Fruit fly (Drosophila melanogaster) whole organism, embryonic: ENCODE results near the gene CG34462.

Experiments used
- ATbp ChIP-seq: fragments of 200-800 bp; sonication (Bioruptor generic); optimal IDR thresholded peaks from 2 replicates; lab custom pipeline; 2017; ENCODE audit warnings: missing biosample characterization, mild to moderate bottlenecking, missing genetic modification characterization, missing genetic modification reagents
- Atf3 ChIP-seq: fragments of 200-800 bp; sonication (Bioruptor generic); optimal IDR thresholded peaks from 3 replicates; lab custom pipeline; 2016; ENCODE audit warnings: missing biosample characterization, missing genetic modification characterization
- CG10267 ChIP-seq: fragments of 200-800 bp; sonication (Bioruptor generic); optimal IDR thresholded peaks from 2 replicates; lab custom pipeline; 2018; ENCODE audit warnings: missing biosample characterization, mild to moderate bottlenecking, missing genetic modification characterization, moderate library complexity
- CG10366 ChIP-seq: fragments of 200-800 bp; sonication (Bioruptor generic); IDR thresholded peaks from 2 replicates; pipeline ENCODE4 v1.3.6; 2022; ENCODE audit warnings: missing biosample characterization, missing genetic modification characterization
- CG10654 ChIP-seq: fragments of 200-800 bp; sonication (Bioruptor generic); optimal IDR thresholded peaks from 2 replicates; lab custom pipeline; 2016; ENCODE audit warnings: missing biosample characterization, missing genetic modification characterization
- CG10959 ChIP-seq: fragments of 200-800 bp; sonication (Bioruptor generic); IDR thresholded peaks from 2 replicates; pipeline ENCODE4 v1.3.6; 2022; ENCODE audit warnings: missing biosample characterization, missing genetic modification characterization
- CG11695 ChIP-seq: fragments of 200-800 bp; sonication (Bioruptor generic); IDR thresholded peaks from 3 replicates; pipeline ENCODE4 v1.3.6; 2022; ENCODE audit warnings: missing biosample characterization, missing genetic modification characterization
- CG14667 ChIP-seq: fragments of 200-800 bp; sonication (Bioruptor generic); IDR thresholded peaks from 2 replicates; pipeline ENCODE4 v1.3.6; 2022; ENCODE audit warnings: missing biosample characterization, missing genetic modification characterization
- CG15011 ChIP-seq: fragments of 200-800 bp; sonication (Bioruptor generic); optimal IDR thresholded peaks from 3 replicates; lab custom pipeline; 2018; ENCODE audit warnings: missing biosample characterization, mild to moderate bottlenecking, missing genetic modification characterization
- CG15514 ChIP-seq: fragments of 200-800 bp; sonication (Bioruptor generic); optimal IDR thresholded peaks from 3 replicates; lab custom pipeline; 2017; ENCODE audit warnings: missing biosample characterization, missing genetic modification characterization, mild to moderate bottlenecking, moderate library complexity, missing genetic modification reagents
- CG15696 ChIP-seq: fragments of 200-800 bp; sonication (Bioruptor generic); optimal IDR thresholded peaks from 2 replicates; lab custom pipeline; 2019; ENCODE audit warnings: missing biosample characterization, mild to moderate bottlenecking, missing genetic modification characterization, moderate library complexity
- CG17385 ChIP-seq: fragments of 200-800 bp; sonication (Bioruptor generic); optimal IDR thresholded peaks from 3 replicates; lab custom pipeline; 2018; ENCODE audit warnings: missing biosample characterization, mild to moderate bottlenecking, missing genetic modification characterization
- CG17912 ChIP-seq: fragments of 200-800 bp; sonication (Bioruptor generic); optimal IDR thresholded peaks from 2 replicates; lab custom pipeline; 2018; ENCODE audit warnings: missing biosample characterization, mild to moderate bottlenecking, missing genetic modification characterization
- CG18011 ChIP-seq: fragments of 200-800 bp; sonication (Bioruptor generic); optimal IDR thresholded peaks from 2 replicates; lab custom pipeline; 2017; ENCODE audit warnings: missing biosample characterization, missing genetic modification characterization, mild to moderate bottlenecking, moderate library complexity, missing genotype
- CG2116 ChIP-seq: fragments of 200-800 bp; sonication (Bioruptor generic); optimal IDR thresholded peaks from 3 replicates; lab custom pipeline; 2018; ENCODE audit warnings: missing biosample characterization, mild to moderate bottlenecking, missing genetic modification characterization
- CG2202 ChIP-seq: fragments of 200-800 bp; sonication (Bioruptor generic); optimal IDR thresholded peaks from 2 replicates; lab custom pipeline; 2018; ENCODE audit warnings: missing biosample characterization, mild to moderate bottlenecking, missing genetic modification characterization
- CG3726 ChIP-seq: fragments of 200-800 bp; sonication (Bioruptor generic); IDR thresholded peaks from 3 replicates; pipeline ENCODE4, ENCODE4 v1.3.6; 2022; ENCODE audit warnings: missing biosample characterization, missing genetic modification characterization
- CG42726 ChIP-seq: fragments of 200-800 bp; sonication (Bioruptor generic); IDR thresholded peaks from 2 replicates; pipeline ENCODE4 v1.3.6; 2022; ENCODE audit warnings: missing biosample characterization, missing genetic modification characterization; ENCODE audit not compliant: partially characterized antibody
- CG5180 ChIP-seq: fragments of 200-800 bp; sonication (Bioruptor generic); optimal IDR thresholded peaks from 3 replicates; lab custom pipeline; 2017; ENCODE audit warnings: missing biosample characterization, missing genetic modification characterization, mild to moderate bottlenecking, moderate library complexity, missing genetic modification reagents
- CG6254 ChIP-seq: fragments of 200-800 bp; sonication (Bioruptor generic); optimal IDR thresholded peaks from 3 replicates; lab custom pipeline; 2017; ENCODE audit warnings: mild to moderate bottlenecking, missing biosample characterization, missing genetic modification reagents, missing genetic modification characterization
- CG6791 ChIP-seq: fragments of 200-800 bp; sonication (Bioruptor generic); IDR thresholded peaks from 3 replicates; pipeline ENCODE4 v1.3.6; 2022; ENCODE audit warnings: missing biosample characterization, missing genetic modification characterization; ENCODE audit not compliant: partially characterized antibody
- CG6813 ChIP-seq: fragments of 200-800 bp; sonication (Bioruptor generic); optimal IDR thresholded peaks from 2 replicates; lab custom pipeline; 2017; ENCODE audit warnings: missing biosample characterization, missing genetic modification characterization, mild to moderate bottlenecking, moderate library complexity, missing genetic modification reagents
- CG8281 ChIP-seq: fragments of 200-800 bp; sonication (Bioruptor generic); optimal IDR thresholded peaks from 2 replicates; lab custom pipeline; 2018; ENCODE audit warnings: missing biosample characterization, mild to moderate bottlenecking, missing genetic modification characterization, moderate library complexity
- CG8359 ChIP-seq: fragments of 200-800 bp; sonication (Bioruptor generic); optimal IDR thresholded peaks from 2 replicates; lab custom pipeline; 2017; ENCODE audit warnings: missing biosample characterization, mild to moderate bottlenecking, missing genetic modification characterization, borderline replicate concordance
- CG8924 ChIP-seq: fragments of 200-800 bp; optimal IDR thresholded peaks from 3 replicates; lab custom pipeline; 2019; ENCODE audit warnings: missing biosample characterization, mild to moderate bottlenecking, missing genetic modification characterization, moderate library complexity
- CG9437 ChIP-seq: fragments of 200-800 bp; sonication (Bioruptor generic); optimal IDR thresholded peaks from 2 replicates; lab custom pipeline; 2018; ENCODE audit warnings: missing biosample characterization, mild to moderate bottlenecking, missing genetic modification characterization
- CG9797 ChIP-seq: fragments of 200-800 bp; sonication (Bioruptor generic); optimal IDR thresholded peaks from 3 replicates; lab custom pipeline; 2018; ENCODE audit warnings: missing biosample characterization, mild to moderate bottlenecking, missing genetic modification characterization
- Dip3 ChIP-seq: fragments of 200-800 bp; sonication (Bioruptor generic); optimal IDR thresholded peaks from 3 replicates; lab custom pipeline; 2016; ENCODE audit warnings: missing biosample characterization, missing genetic modification characterization
- Dp ChIP-seq: fragments of 200-800 bp; sonication (Bioruptor generic); optimal IDR thresholded peaks from 2 replicates; lab custom pipeline; 2018; ENCODE audit warnings: missing biosample characterization, mild to moderate bottlenecking, missing genetic modification characterization, moderate library complexity
- Hr51 ChIP-seq, 2 experiments: fragments of 200-800 bp; sonication (Bioruptor generic); optimal IDR thresholded peaks; 2 replicates in 1 of 2; 3 replicates in 1 of 2; lab custom pipeline; 2016 to 2018; ENCODE audit warnings: missing biosample characterization in 2 of 2, missing genetic modification characterization in 2 of 2, mild to moderate bottlenecking in 1 of 2, moderate library complexity in 1 of 2
- Hr78 ChIP-seq, 2 experiments: fragments of 200-800 bp in 1 of 2; fragments of >200 bp in 1 of 2; sonication (Bioruptor generic) in 1 of 2; optimal IDR thresholded peaks; 2 replicates each; lab custom pipeline; 2017 to 2019; ENCODE audit warnings: missing biosample characterization in 2 of 2, missing genetic modification characterization in 2 of 2, mild to moderate bottlenecking in 1 of 2, moderate library complexity in 1 of 2
- Six4 ChIP-seq: fragments of 200-800 bp; sonication (Bioruptor generic); optimal IDR thresholded peaks from 2 replicates; lab custom pipeline; 2016; ENCODE audit warnings: missing biosample characterization, missing genetic modification characterization
- Sox102F ChIP-seq: fragments of 200-800 bp; sonication (Bioruptor generic); optimal IDR thresholded peaks from 2 replicates; lab custom pipeline; 2018; ENCODE audit warnings: missing biosample characterization, mild to moderate bottlenecking, missing genetic modification characterization, moderate library complexity
- YL-1 ChIP-seq: fragments of 200-800 bp; sonication (Bioruptor generic); optimal IDR thresholded peaks from 3 replicates; lab custom pipeline; 2017; ENCODE audit warnings: missing biosample characterization, mild to moderate bottlenecking, missing genetic modification characterization
- ash1 ChIP-seq: fragments of 200-800 bp; sonication (Bioruptor generic); optimal IDR thresholded peaks from 2 replicates; lab custom pipeline; 2018; ENCODE audit warnings: missing biosample characterization, mild to moderate bottlenecking, missing genetic modification characterization
- bowl ChIP-seq: fragments of 200-800 bp; sonication (Bioruptor generic); IDR thresholded peaks from 2 replicates; pipeline ENCODE4 v1.3.6; 2022; ENCODE audit warnings: missing biosample characterization, missing genetic modification characterization
- cas ChIP-seq: fragments of 200-800 bp; sonication (Bioruptor generic); IDR thresholded peaks from 2 replicates; pipeline ENCODE4 v1.3.6; 2022; ENCODE audit warnings: missing biosample characterization, missing genetic modification characterization
- crc ChIP-seq: fragments of 200-800 bp; sonication (Bioruptor generic); optimal IDR thresholded peaks from 2 replicates; lab custom pipeline; 2016; ENCODE audit warnings: missing biosample characterization, missing genetic modification characterization
- danr ChIP-seq: fragments of 200-800 bp; sonication (Bioruptor generic); IDR thresholded peaks from 2 replicates; pipeline ENCODE4 v1.3.6; 2022; ENCODE audit warnings: missing biosample characterization, missing genetic modification characterization
- ems ChIP-seq: fragments of 200-800 bp; sonication (Bioruptor generic); optimal IDR thresholded peaks from 3 replicates; lab custom pipeline; 2016; ENCODE audit warnings: missing biosample characterization, missing genetic modification characterization
- en ChIP-seq: fragments of 200-800 bp; sonication (Bioruptor generic); optimal IDR thresholded peaks from 2 replicates; lab custom pipeline; 2016; ENCODE audit warnings: missing biosample characterization, missing genetic modification characterization
- kni ChIP-seq: fragments of 200-800 bp; sonication (Bioruptor generic); optimal IDR thresholded peaks from 3 replicates; lab custom pipeline; 2017; ENCODE audit warnings: mild to moderate bottlenecking, missing biosample characterization, missing genetic modification reagents, missing genetic modification characterization
- pros ChIP-seq: fragments of 200-800 bp; sonication (Bioruptor generic); optimal IDR thresholded peaks from 3 replicates; lab custom pipeline; 2019; ENCODE audit warnings: missing biosample characterization, mild to moderate bottlenecking, missing genetic modification characterization, moderate library complexity
- pum ChIP-seq: fragments of 200-800 bp; sonication (Bioruptor generic); optimal IDR thresholded peaks from 2 replicates; lab custom pipeline; 2016; ENCODE audit warnings: missing biosample characterization, missing genetic modification characterization
- salm ChIP-seq: fragments of 200-800 bp; sonication (Bioruptor generic); optimal IDR thresholded peaks from 2 replicates; lab custom pipeline; 2018; ENCODE audit warnings: missing biosample characterization, mild to moderate bottlenecking, missing genetic modification characterization
- trem ChIP-seq: fragments of 200-800 bp; optimal IDR thresholded peaks from 3 replicates; lab custom pipeline; 2019; ENCODE audit warnings: missing biosample characterization, mild to moderate bottlenecking, missing genetic modification characterization, moderate library complexity
- trh ChIP-seq: fragments of 200-800 bp; sonication (Bioruptor generic); optimal IDR thresholded peaks from 2 replicates; lab custom pipeline; 2016; ENCODE audit warnings: missing biosample characterization, missing genetic modification characterization
- tup ChIP-seq: fragments of 200-800 bp; sonication (Bioruptor generic); optimal IDR thresholded peaks from 2 replicates; lab custom pipeline; 2016; ENCODE audit warnings: missing biosample characterization, mild to moderate bottlenecking, missing genetic modification characterization, moderate library complexity

Gene CG34462

DNA sequence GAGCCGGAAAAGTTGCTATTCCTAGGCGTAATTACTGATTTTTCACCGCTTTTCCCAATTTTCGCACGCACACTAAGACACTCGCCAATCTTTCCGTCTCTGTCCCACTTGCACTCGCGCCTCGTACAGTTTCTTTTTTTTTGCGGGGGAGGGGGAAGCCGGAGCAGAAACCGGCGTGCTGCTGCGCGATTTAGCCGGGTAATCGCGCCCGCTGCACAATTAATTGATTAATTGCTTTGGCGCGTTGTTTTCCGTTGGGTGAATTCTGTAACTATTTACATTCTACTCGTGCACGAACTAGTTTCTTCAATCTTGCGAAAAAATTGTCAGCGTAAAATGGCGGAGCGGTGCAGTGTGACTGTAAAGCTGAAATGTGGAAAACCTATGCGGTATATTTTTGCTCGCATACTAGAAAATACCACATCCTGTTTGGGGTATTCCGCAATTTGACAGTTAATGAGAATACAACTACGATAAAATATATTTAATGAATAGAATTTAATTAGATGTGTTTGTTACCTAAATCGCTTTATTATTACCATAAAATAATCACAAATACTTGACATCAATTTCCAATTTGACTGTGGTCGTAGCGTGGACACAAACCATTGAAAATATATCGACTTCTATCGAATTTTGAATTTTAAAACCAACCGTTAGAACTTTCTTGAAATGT is 13.1 kb upstream of the CG34462 start, which contains the start of gene Cpsf6 (continued):
- TF ChIP-seq CG15696 (tag; lab: Kevin White, UChicago) = peak; percentile 74
- peak; percentile 89 for TF ChIP-seq YL-1 (GFP tag; lab: Kevin White, UChicago)
- TF ChIP-seq CG6254 (GFP tag; lab: Kevin White, UChicago) = no peak
- no peak for TF ChIP-seq CG3726
- peak; percentile 15 for TF ChIP-seq CG8281
- TF ChIP-seq danr (GFP tag; lab: Robert Waterston, UW) = no peak
- TF ChIP-seq Dip3 (GFP tag; lab: Kevin White, UChicago) = peak; percentile 2
- peak; percentile 87 for TF ChIP-seq trem (tag; lab: Kevin White, UChicago)
- TF ChIP-seq Atf3 (GFP tag; lab: Kevin White, UChicago) = peak; percentile 37
- peak; percentile 11 for TF ChIP-seq CG2202
- TF ChIP-seq trh (GFP tag; lab: Kevin White, UChicago) = no peak
- TF ChIP-seq Sox102F = peak; percentile 76
- TF ChIP-seq Dp (GFP tag; lab: Kevin White, UChicago) = peak; percentile 67
- TF ChIP-seq CG15011 (GFP tag; lab: Kevin White, UChicago) = peak; percentile 8
- TF ChIP-seq CG8924 (tag; lab: Kevin White, UChicago) = peak; percentile 66
- TF ChIP-seq kni (GFP tag; lab: Kevin White, UChicago) = no peak
- no peak for TF ChIP-seq Six4 (GFP tag; lab: Kevin White, UChicago)
- no peak for TF ChIP-seq Hr78 (GFP tag; optimal IDR thresholded peaks at IDR 0.05; lab: Kevin White, UChicago)
- TF ChIP-seq ash1 (GFP tag; lab: Kevin White, UChicago) = no peak
- TF ChIP-seq crc (GFP tag; lab: Kevin White, UChicago) = no peak
- no peak for TF ChIP-seq CG8359 (GFP tag; lab: Kevin White, UChicago)
- TF ChIP-seq ATbp (GFP tag; lab: Kevin White, UChicago) = no peak
- TF ChIP-seq pros (GFP tag; lab: Kevin White, UChicago) = peak; percentile 60
- 0 out of 2 replicates have a peak, but pooled peaks have one; percentile 18 for TF ChIP-seq CG42726
- peak; percentile 79 for TF ChIP-seq CG10267 (tag; lab: Kevin White, UChicago)
- no peak for TF ChIP-seq CG5180 (GFP tag; lab: Kevin White, UChicago)
- peak; percentile 30; the same call in 1 of the 2 replicates for TF ChIP-seq CG14667 (GFP tag; lab: Robert Waterston, UW)
- no peak for TF ChIP-seq pum (GFP tag; lab: Kevin White, UChicago)
- TF ChIP-seq CG9437 = peak; percentile 6
- TF ChIP-seq CG10366 (GFP tag; lab: Robert Waterston, UW) = peak; percentile 77
- TF ChIP-seq CG2116 (GFP tag; lab: Kevin White, UChicago) = peak; percentile 82
- TF ChIP-seq CG9797 (GFP tag; lab: Kevin White, UChicago) = peak; percentile 84
- peak; percentile 60; the same call in 2 of the 3 replicates for TF ChIP-seq CG11695
- peak; percentile 24 for TF ChIP-seq CG18011 (GFP tag; lab: Kevin White, UChicago)
- peak; percentile 29 to 72 for TF ChIP-seq Hr51 (GFP tag; optimal IDR thresholded peaks at IDR 0.05; lab: Kevin White, UChicago)
- peak; percentile 80 for TF ChIP-seq CG15514 (GFP tag; lab: Kevin White, UChicago)
- peak; percentile 36 for TF ChIP-seq CG10654 (GFP tag; lab: Kevin White, UChicago)
- TF ChIP-seq CG6813 = no peak
- no peak for TF ChIP-seq CG17912 (GFP tag; lab: Kevin White, UChicago)
- TF ChIP-seq CG10959 (GFP tag; lab: Robert Waterston, UW) = no peak
- TF ChIP-seq cas = peak; percentile 54; the same call in 1 of the 2 replicates
- peak; percentile 39 for TF ChIP-seq CG17385
- peak; percentile 35 for TF ChIP-seq ems (GFP tag; lab: Kevin White, UChicago)
- TF ChIP-seq CG6791 (GFP tag; lab: Robert Waterston, UW) = no peak
- TF ChIP-seq en (GFP tag; lab: Kevin White, UChicago) = no peak
- TF ChIP-seq tup (GFP tag; lab: Kevin White, UChicago) = no peak
- TF ChIP-seq bowl (GFP tag; lab: Robert Waterston, UW) = no peak
- no peak for TF ChIP-seq salm (tag; lab: Kevin White, UChicago)
